Fruit fly (Drosophila melanogaster) whole organism, embryonic: Measurements from ENCODE around the gene CG15365.

ENCODE experiments used
- BEAF-32 ChIP-seq: fragments of 200-800 bp; sonication (Bioruptor generic); optimal IDR thresholded peaks from 3 replicates; lab custom pipeline; 2017; ENCODE audit warnings: missing biosample characterization, missing genetic modification characterization, mild to moderate bottlenecking, moderate library complexity, missing genetic modification reagents
- CG10267 ChIP-seq: fragments of 200-800 bp; sonication (Bioruptor generic); optimal IDR thresholded peaks from 2 replicates; lab custom pipeline; 2018; ENCODE audit warnings: missing biosample characterization, mild to moderate bottlenecking, missing genetic modification characterization, moderate library complexity
- CG11560 ChIP-seq: fragments of 200-800 bp; sonication (Bioruptor generic); IDR thresholded peaks from 3 replicates; pipeline ENCODE4 v1.3.6; 2022; ENCODE audit warnings: missing biosample characterization, missing genetic modification characterization
- CG12155 ChIP-seq: fragments of 200-800 bp; sonication (Bioruptor generic); optimal IDR thresholded peaks from 3 replicates; lab custom pipeline; 2016; ENCODE audit warnings: missing biosample characterization, missing genetic modification characterization
- CG12659 ChIP-seq: fragments of 200-800 bp; sonication (Bioruptor generic); optimal IDR thresholded peaks from 3 replicates; lab custom pipeline; 2017; ENCODE audit warnings: mild to moderate bottlenecking, missing biosample characterization, missing genetic modification reagents, missing genetic modification characterization
- CG14710 ChIP-seq: fragments of 200-800 bp; sonication (Bioruptor generic); optimal IDR thresholded peaks from 3 replicates; lab custom pipeline; 2019; ENCODE audit warnings: missing biosample characterization, mild to moderate bottlenecking, missing genetic modification characterization, moderate library complexity
- CG15514 ChIP-seq: fragments of 200-800 bp; sonication (Bioruptor generic); optimal IDR thresholded peaks from 3 replicates; lab custom pipeline; 2017; ENCODE audit warnings: missing biosample characterization, missing genetic modification characterization, mild to moderate bottlenecking, moderate library complexity, missing genetic modification reagents
- CG16813 ChIP-seq: fragments of 200-800 bp; sonication (Bioruptor generic); IDR thresholded peaks from 3 replicates; pipeline ENCODE4 v1.3.6; 2022; ENCODE audit warnings: missing biosample characterization, missing genetic modification characterization; ENCODE audit not compliant: partially characterized antibody
- CG16863 ChIP-seq: fragments of 200-800 bp; sonication (Bioruptor generic); optimal IDR thresholded peaks from 3 replicates; lab custom pipeline; 2016; ENCODE audit warnings: missing biosample characterization, missing genetic modification characterization
- CG18764 ChIP-seq: fragments of 200-800 bp; sonication (Bioruptor generic); optimal IDR thresholded peaks from 3 replicates; lab custom pipeline; 2016; ENCODE audit warnings: missing biosample characterization, missing genetic modification characterization
- CG2116 ChIP-seq: fragments of 200-800 bp; sonication (Bioruptor generic); optimal IDR thresholded peaks from 3 replicates; lab custom pipeline; 2018; ENCODE audit warnings: missing biosample characterization, mild to moderate bottlenecking, missing genetic modification characterization
- CG33213 ChIP-seq: fragments of 200-800 bp; sonication (Bioruptor generic); optimal IDR thresholded peaks from 3 replicates; lab custom pipeline; 2016; ENCODE audit warnings: missing biosample characterization, missing genetic modification characterization
- CG34224 ChIP-seq: fragments of 200-800 bp; sonication (Bioruptor generic); IDR thresholded peaks from 3 replicates; pipeline ENCODE4 v1.3.6; 2022; ENCODE audit warnings: missing biosample characterization, missing genetic modification characterization; ENCODE audit not compliant: partially characterized antibody
- CG3847 ChIP-seq: fragments of 200-800 bp; sonication (Bioruptor generic); IDR thresholded peaks from 2 replicates; pipeline ENCODE4 v1.3.6; 2022; ENCODE audit warnings: missing biosample characterization, missing genetic modification characterization
- CG42726 ChIP-seq: fragments of 200-800 bp; sonication (Bioruptor generic); IDR thresholded peaks from 2 replicates; pipeline ENCODE4 v1.3.6; 2022; ENCODE audit warnings: missing biosample characterization, missing genetic modification characterization; ENCODE audit not compliant: partially characterized antibody
- CG9797 ChIP-seq: fragments of 200-800 bp; sonication (Bioruptor generic); optimal IDR thresholded peaks from 3 replicates; lab custom pipeline; 2018; ENCODE audit warnings: missing biosample characterization, mild to moderate bottlenecking, missing genetic modification characterization
- E2f2 ChIP-seq: fragments of 200-800 bp; sonication (Bioruptor generic); IDR thresholded peaks from 2 replicates; pipeline ENCODE4 v1.3.6; 2022; ENCODE audit warnings: missing biosample characterization, missing genetic modification characterization
- Ets97D ChIP-seq: fragments of 200-800 bp; sonication (Bioruptor generic); optimal IDR thresholded peaks from 3 replicates; lab custom pipeline; 2016; ENCODE audit warnings: missing biosample characterization, missing genetic modification characterization
- Fer1 ChIP-seq: fragments of 200-800 bp; sonication (Bioruptor generic); optimal IDR thresholded peaks from 2 replicates; lab custom pipeline; 2017; ENCODE audit warnings: missing biosample characterization, mild to moderate bottlenecking, missing genetic modification characterization
- HLH4C ChIP-seq: fragments of 200-800 bp; sonication (Bioruptor generic); IDR thresholded peaks from 3 replicates; pipeline ENCODE4 v1.3.6; 2022; ENCODE audit warnings: missing biosample characterization, missing genetic modification characterization; ENCODE audit not compliant: partially characterized antibody
- Hand ChIP-seq: fragments of 200-800 bp; sonication (Bioruptor generic); optimal IDR thresholded peaks from 2 replicates; lab custom pipeline; 2017; ENCODE audit warnings: mild to moderate bottlenecking, missing biosample characterization, missing genetic modification reagents, missing genetic modification characterization
- Lhr ChIP-seq: fragments of 200-800 bp; sonication (Bioruptor generic); optimal IDR thresholded peaks from 3 replicates; lab custom pipeline; 2017; ENCODE audit warnings: mild to moderate bottlenecking, missing biosample characterization, missing genetic modification reagents, missing genetic modification characterization
- Scr ChIP-seq: fragments of 200-800 bp; sonication (Bioruptor generic); IDR thresholded peaks from 2 replicates; pipeline ENCODE4 v1.3.6; 2022; ENCODE audit warnings: missing biosample characterization, missing genetic modification characterization; ENCODE audit not compliant: partially characterized antibody
- Sin3A ChIP-seq: fragments of >200 bp; optimal IDR thresholded peaks from 2 replicates; lab custom pipeline; 2018
- YL-1 ChIP-seq: fragments of 200-800 bp; sonication (Bioruptor generic); optimal IDR thresholded peaks from 3 replicates; lab custom pipeline; 2017; ENCODE audit warnings: missing biosample characterization, mild to moderate bottlenecking, missing genetic modification characterization
- az2 ChIP-seq: fragments of 200-800 bp; sonication (Bioruptor generic); optimal IDR thresholded peaks from 3 replicates; lab custom pipeline; 2016; ENCODE audit warnings: missing biosample characterization, missing genetic modification characterization
- bigmax ChIP-seq: fragments of 200-800 bp; sonication (Bioruptor generic); optimal IDR thresholded peaks from 2 replicates; lab custom pipeline; 2018; ENCODE audit warnings: missing biosample characterization, mild to moderate bottlenecking, missing genetic modification characterization
- chinmo ChIP-seq: fragments of 200-800 bp; sonication (Bioruptor generic); IDR thresholded peaks from 4 replicates; pipeline ENCODE4 v1.3.6; 2022; ENCODE audit warnings: missing biosample characterization, missing genetic modification characterization; ENCODE audit not compliant: partially characterized antibody
- disco-r ChIP-seq: fragments of 200-800 bp; sonication (Bioruptor generic); optimal IDR thresholded peaks from 2 replicates; lab custom pipeline; 2016; ENCODE audit warnings: missing biosample characterization, missing genetic modification characterization
- dm ChIP-seq: fragments of 200-800 bp; sonication (Bioruptor generic); optimal IDR thresholded peaks from 3 replicates; lab custom pipeline; 2016; ENCODE audit warnings: missing biosample characterization, missing genetic modification characterization
- dpn ChIP-seq, 2 experiments: fragments of 200-800 bp; sonication (Bioruptor generic); optimal IDR thresholded peaks; 3 replicates each; lab custom pipeline; 2016; ENCODE audit warnings: missing biosample characterization in 2 of 2, missing genetic modification characterization in 2 of 2
- gfzf ChIP-seq: fragments of 200-800 bp; sonication (Bioruptor generic); optimal IDR thresholded peaks from 2 replicates; lab custom pipeline; 2016; ENCODE audit warnings: missing biosample characterization, mild to moderate bottlenecking, missing genetic modification characterization, moderate library complexity
- inv ChIP-seq: fragments of 200-800 bp; sonication (Bioruptor generic); IDR thresholded peaks from 2 replicates; pipeline ENCODE4 v1.3.6; 2022; ENCODE audit warnings: missing biosample characterization, missing genetic modification characterization; ENCODE audit not compliant: partially characterized antibody
- knrl ChIP-seq: fragments of 200-800 bp; sonication (Bioruptor generic); IDR thresholded peaks from 3 replicates; pipeline ENCODE4 v1.3.6; 2022; ENCODE audit warnings: missing biosample characterization, missing genetic modification characterization; ENCODE audit not compliant: partially characterized antibody
- nmo ChIP-seq: fragments of 200-800 bp; sonication (Bioruptor generic); optimal IDR thresholded peaks from 2 replicates; lab custom pipeline; 2018; ENCODE audit warnings: missing biosample characterization, mild to moderate bottlenecking, missing genetic modification characterization, moderate library complexity
- phol ChIP-seq: fragments of 200-800 bp; sonication (Bioruptor generic); optimal IDR thresholded peaks from 3 replicates; lab custom pipeline; 2018; ENCODE audit warnings: missing biosample characterization, mild to moderate bottlenecking, missing genetic modification characterization, moderate library complexity
- pzg ChIP-seq: fragments of 200-800 bp; sonication (Bioruptor generic); optimal IDR thresholded peaks from 3 replicates; lab custom pipeline; 2018; ENCODE audit warnings: missing biosample characterization, mild to moderate bottlenecking, missing genetic modification characterization, moderate library complexity
- sens ChIP-seq: fragments of 200-800 bp; sonication (Bioruptor generic); peaks from one replicate; lab custom pipeline; 2016; ENCODE audit warnings: missing biosample characterization, missing genetic modification characterization
- seq ChIP-seq: fragments of 200-800 bp; sonication (Bioruptor generic); IDR thresholded peaks from 2 replicates; pipeline ENCODE4 v1.3.6; 2022; ENCODE audit warnings: missing biosample characterization, missing genetic modification characterization
- ttk ChIP-seq: fragments of 200-800 bp; sonication (Bioruptor generic); IDR thresholded peaks from 2 replicates; pipeline ENCODE4 v2.1.2; 2022; ENCODE audit warnings: missing biosample characterization, missing genetic modification characterization
- unc-4 ChIP-seq: fragments of 200-800 bp; sonication (Bioruptor generic); IDR thresholded peaks from 2 replicates; pipeline ENCODE4 v1.3.6; 2022; ENCODE audit warnings: missing biosample characterization, missing genetic modification characterization; ENCODE audit not compliant: partially characterized antibody
- vnd ChIP-seq: fragments of 200-800 bp; sonication (Bioruptor generic); IDR thresholded peaks from 3 replicates; pipeline ENCODE4 v1.3.6; 2022; ENCODE audit warnings: missing biosample characterization, missing genetic modification characterization; ENCODE audit not compliant: partially characterized antibody

CG15365 gene

dm6 chrX:9089254-9090056 is 21.7 kb upstream of the CG15365 start, which contains the start of gene CCT2 (continued):
- peak; percentile 70 for TF ChIP-seq unc-4
- peak; percentile 80 for TF ChIP-seq sens (GFP tag; lab: Kevin White, UChicago)
- TF ChIP-seq CG16813 (GFP tag; lab: Robert Waterston, UW): peak; percentile 63; the same call in 2 of the 3 replicates
- peak; percentile 67 for TF ChIP-seq Ets97D (GFP tag; lab: Kevin White, UChicago)
- TF ChIP-seq knrl: peak; percentile 39
- TF ChIP-seq dm (GFP tag; lab: Kevin White, UChicago): peak; percentile 71
- TF ChIP-seq az2 (GFP tag; lab: Kevin White, UChicago): no peak
- no peak for TF ChIP-seq disco-r
- TF ChIP-seq CG3847: peak; percentile 31; the same call in 1 of the 2 replicates
- TF ChIP-seq CG34224: peak; percentile 51; the same call in 1 of the 3 replicates
- peak; percentile 26 for TF ChIP-seq Sin3A (lab: Kevin White, UChicago)
- peak; percentile 57; the same call in 2 of the 3 replicates for TF ChIP-seq CG11560 (tag; lab: Robert Waterston, UW)
- TF ChIP-seq nmo (GFP tag; lab: Kevin White, UChicago): peak; percentile 6
- TF ChIP-seq CG9797 (GFP tag; lab: Kevin White, UChicago): peak; percentile 94
- peak; percentile 63 for TF ChIP-seq CG15514 (GFP tag; lab: Kevin White, UChicago)
- 0 out of 2 replicates have a peak, but pooled peaks have one; percentile 30 for TF ChIP-seq inv (GFP tag; lab: Robert Waterston, UW)
- peak; percentile 69 for TF ChIP-seq BEAF-32 (GFP tag; lab: Kevin White, UChicago)
- peak; percentile 41 for TF ChIP-seq CG33213 (GFP tag; lab: Kevin White, UChicago)
- no peak for TF ChIP-seq dpn (GFP tag; optimal IDR thresholded peaks at IDR 0.05; lab: Kevin White, UChicago)
- TF ChIP-seq Hand (GFP tag; lab: Kevin White, UChicago): peak; percentile 3
- TF ChIP-seq CG10267 (tag; lab: Kevin White, UChicago): peak; percentile 23
- peak; percentile 8 for TF ChIP-seq CG12659 (GFP tag; lab: Kevin White, UChicago)
- TF ChIP-seq Lhr: peak; percentile 30
- TF ChIP-seq gfzf (GFP tag; lab: Kevin White, UChicago): peak; percentile 93
- peak; percentile 70 for TF ChIP-seq YL-1
- TF ChIP-seq CG12155 (GFP tag; lab: Kevin White, UChicago): no peak
- peak; percentile 76 for TF ChIP-seq HLH4C (GFP tag; lab: Robert Waterston, UW)
- peak; percentile 86 for TF ChIP-seq CG2116 (GFP tag; lab: Kevin White, UChicago)
- TF ChIP-seq ttk (GFP tag; lab: Robert Waterston, UW): no peak
- TF ChIP-seq seq: no peak
- peak; percentile 66 for TF ChIP-seq vnd (GFP tag; lab: Robert Waterston, UW)
- 0 out of 2 replicates have a peak, but pooled peaks have one; percentile 28 for TF ChIP-seq CG42726 (GFP tag; lab: Robert Waterston, UW)
- peak; percentile 62; the same call in 1 of the 4 replicates for TF ChIP-seq chinmo (GFP tag; lab: Robert Waterston, UW)
- no peak for TF ChIP-seq CG18764 (GFP tag; lab: Kevin White, UChicago)
- peak; percentile 97 for TF ChIP-seq E2f2
- TF ChIP-seq bigmax: peak; percentile 95
- TF ChIP-seq Fer1 (GFP tag; lab: Kevin White, UChicago): peak; percentile 5
- TF ChIP-seq CG16863 (GFP tag; lab: Kevin White, UChicago): no peak
- peak; percentile 58 for TF ChIP-seq Scr (GFP tag; lab: Robert Waterston, UW)
- peak; percentile 91 for TF ChIP-seq phol
- peak; percentile 94 for TF ChIP-seq pzg (GFP tag; lab: Kevin White, UChicago)
- TF ChIP-seq CG14710 (tag; lab: Kevin White, UChicago): peak; percentile 29
- TF ChIP-seq, all 482 proteins: peak for 71
